Fruit fly (Drosophila melanogaster): ENCODE data around the gene CAH3.

CAH3 gene

DNA sequence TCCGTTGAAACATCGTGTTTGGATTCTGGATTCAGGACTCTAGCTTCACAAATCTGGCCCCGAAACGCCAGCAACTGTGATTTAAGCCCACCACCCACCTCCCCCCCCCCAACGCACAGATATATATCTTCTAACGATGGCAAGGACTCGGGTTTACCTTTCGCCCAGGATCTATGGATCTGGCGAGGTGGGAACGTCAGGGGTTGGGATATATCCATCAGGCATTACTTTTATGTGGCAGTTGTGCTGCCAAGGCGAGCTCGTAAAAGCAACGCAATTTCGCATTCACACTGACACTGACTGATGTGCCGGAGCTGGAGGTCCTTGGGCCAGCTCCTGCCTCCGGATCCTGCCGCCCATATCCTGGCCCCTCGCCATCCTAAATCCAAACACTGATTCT, 51.3 kb downstream of the CAH3 start:
- no peak for TF ChIP-seq CG10631 (GFP tag; optimal IDR thresholded peaks at IDR 0.05)
- no peak for TF ChIP-seq Ets96B (tag; optimal IDR thresholded peaks at IDR 0.05)
- TF ChIP-seq Blimp-1 (GFP tag; optimal IDR thresholded peaks at IDR 0.05), result no peak
- no peak for TF ChIP-seq ss (GFP tag; optimal IDR thresholded peaks at IDR 0.05)
- TF ChIP-seq CG6854 (GFP tag; optimal IDR thresholded peaks at IDR 0.05), result no peak
- no peak for TF ChIP-seq Lpt (GFP tag; optimal IDR thresholded peaks at IDR 0.05)
- no peak for TF ChIP-seq fd59A (GFP tag; optimal IDR thresholded peaks at IDR 0.05)
- no peak for TF ChIP-seq Hr39 (GFP tag; optimal IDR thresholded peaks at IDR 0.05)
- TF ChIP-seq CG8632 (GFP tag; optimal IDR thresholded peaks at IDR 0.05), result no peak
- no peak for TF ChIP-seq net (GFP tag; optimal IDR thresholded peaks at IDR 0.05)
- TF ChIP-seq Hr4 (GFP tag; optimal IDR thresholded peaks at IDR 0.05), result no peak
- no peak for TF ChIP-seq CG3919 (GFP tag; optimal IDR thresholded peaks at IDR 0.05)
- TF ChIP-seq CG4318 (GFP tag; optimal IDR thresholded peaks at IDR 0.05), result no peak
- no peak for TF ChIP-seq CG34406 (GFP tag; optimal IDR thresholded peaks at IDR 0.05)
- no peak for TF ChIP-seq CG6163 (GFP tag; IDR thresholded peaks at IDR 0.05)
- TF ChIP-seq CG6276 (GFP tag; optimal IDR thresholded peaks at IDR 0.05), result no peak
- no peak for TF ChIP-seq pdm3 (GFP tag; optimal IDR thresholded peaks at IDR 0.05)
- no peak for TF ChIP-seq Sox102F (GFP tag; optimal IDR thresholded peaks at IDR 0.05)
- TF ChIP-seq OdsH (GFP tag; optimal IDR thresholded peaks at IDR 0.05), result no peak

All from whole organism, prepupa.